Fruit fly (Drosophila melanogaster): ENCODE measurements around the gene Pgant5.

dm6 chr2L:5072357-5072756 lies 21.0 kb downstream of the Pgant5 start:
- TF ChIP-seq NfI (GFP tag; optimal IDR thresholded peaks at IDR 0.05) (no peak), CG8944 (GFP tag; optimal IDR thresholded peaks at IDR 0.05) (no peak), h (optimal IDR thresholded peaks at IDR 0.05) (no peak), CG6272 (GFP tag; IDR thresholded peaks at IDR 0.05) (no peak), gt (GFP tag; IDR thresholded peaks at IDR 0.05) (no peak), Dfd (GFP tag; optimal IDR thresholded peaks at IDR 0.05) (no peak)
